Fruit fly (Drosophila melanogaster) whole organism: Measurements from ENCODE around the gene sni.

ENCODE experiments used
- CG8478 ChIP-seq: fragments of >200 bp; optimal IDR thresholded peaks from 2 replicates; lab custom pipeline; 2018; ENCODE audit warnings: inconsistent platforms
- Dll ChIP-seq: fragments of >200 bp; optimal IDR thresholded peaks from 2 replicates; lab custom pipeline; 2017
- EcR ChIP-seq, 2 experiments: fragments of >200 bp; optimal IDR thresholded peaks; 2 replicates each; lab custom pipeline; 2017; ENCODE audit warnings: missing biosample characterization in 2 of 2, missing genetic modification characterization in 2 of 2, missing genetic modification reagents in 2 of 2
- pan ChIP-seq: fragments of >200 bp; optimal IDR thresholded peaks from 2 replicates; lab custom pipeline; 2017
- psq ChIP-seq: fragments of >200 bp; optimal IDR thresholded peaks from 2 replicates; lab custom pipeline; 2017
- usp ChIP-seq: fragments of >200 bp; optimal IDR thresholded peaks from 2 replicates; lab custom pipeline; 2017; ENCODE audit warnings: missing biosample characterization, missing genetic modification characterization, mixed read lengths

dm6 chrX:8252284-8252886 is 8.6 kb upstream of the sni start, which contains the start of gene CG1632:
- TF ChIP-seq psq (lab: Kevin White, UChicago) (no peak), CG8478 (no peak), Dll (lab: Kevin White, UChicago) (no peak), EcR (GFP tag; optimal IDR thresholded peaks at IDR 0.05; lab: Kevin White, UChicago) (no peak), pan (no peak), usp (GFP tag; lab: Kevin White, UChicago) (no peak)
